Fruit fly (Drosophila melanogaster) whole organism, wandering third instar larva: ENCODE measurements around the gene CG31245.
A peak's percentile ranks its signal among the peaks of the same experiment; 100 is the strongest.

Experiments
- Abd-B ChIP-seq: fragments of >200 bp; optimal IDR thresholded peaks from 2 replicates; lab custom pipeline; 2017; ENCODE audit warnings: missing biosample characterization, missing genetic modification characterization
- CG32264 ChIP-seq: fragments of 200-800 bp; sonication (Bioruptor generic); optimal IDR thresholded peaks from 2 replicates; lab custom pipeline; 2016; ENCODE audit warnings: missing biosample characterization, missing genetic modification characterization
- CG9705 ChIP-seq: fragments of 200-800 bp; sonication (Bioruptor generic); optimal IDR thresholded peaks from 2 replicates; lab custom pipeline; 2018; ENCODE audit warnings: missing biosample characterization, mild to moderate bottlenecking, missing genetic modification characterization
- CrebA ChIP-seq: fragments of 200-800 bp; sonication (Bioruptor generic); optimal IDR thresholded peaks from 2 replicates; lab custom pipeline; 2016; ENCODE audit warnings: missing biosample characterization, mild to moderate bottlenecking, missing genetic modification characterization, borderline replicate concordance
- Dfd ChIP-seq: fragments of >200 bp; optimal IDR thresholded peaks from 2 replicates; lab custom pipeline; 2017; ENCODE audit warnings: missing biosample characterization, missing genetic modification characterization
- Dif ChIP-seq: fragments of 200-275, 200-300 bp; sonication (Bioruptor generic); optimal IDR thresholded peaks from 2 replicates; lab custom pipeline; 2018; ENCODE audit warnings: missing biosample characterization, missing genetic modification characterization; ENCODE audit not compliant: partially characterized antibody
- GATAd ChIP-seq: sonication (Bioruptor generic); optimal IDR thresholded peaks from 2 replicates; lab custom pipeline; 2016; ENCODE audit warnings: missing biosample characterization, missing genetic modification characterization
- HLH106 ChIP-seq: fragments of 200-800 bp; optimal IDR thresholded peaks from 3 replicates; lab custom pipeline; 2019; ENCODE audit warnings: missing biosample characterization, mild to moderate bottlenecking, missing genetic modification characterization, moderate library complexity
- Hnf4 ChIP-seq: fragments of 200-800 bp; sonication (Bioruptor generic); optimal IDR thresholded peaks from 2 replicates; lab custom pipeline; 2016; ENCODE audit warnings: missing biosample characterization, mild to moderate bottlenecking, missing genetic modification characterization
- Hr78 ChIP-seq: fragments of >200 bp; optimal IDR thresholded peaks from 2 replicates; lab custom pipeline; 2017; ENCODE audit warnings: missing biosample characterization, missing genetic modification characterization
- Hr83 ChIP-seq: fragments of 200-300 bp; sonication (Bioruptor generic); optimal IDR thresholded peaks from 2 replicates; lab custom pipeline; 2016; ENCODE audit warnings: missing biosample characterization, mild to moderate bottlenecking, missing genetic modification characterization, moderate library complexity; ENCODE audit not compliant: poor library complexity, severe bottlenecking
- Jra ChIP-seq: sonication (Bioruptor generic); optimal IDR thresholded peaks from 2 replicates; lab custom pipeline; 2016; ENCODE audit warnings: missing biosample characterization, missing genetic modification characterization
- Mio ChIP-seq: sonication (Bioruptor generic); optimal IDR thresholded peaks from 2 replicates; lab custom pipeline; 2016; ENCODE audit warnings: missing biosample characterization, missing genetic modification characterization
- Myc ChIP-seq: fragments of >200 bp; optimal IDR thresholded peaks from 2 replicates; lab custom pipeline; 2017
- N ChIP-seq: fragments of >200 bp; optimal IDR thresholded peaks from 2 replicates; lab custom pipeline; 2018; ENCODE audit warnings: missing biosample characterization, missing external identifiers, missing genetic modification characterization
- OdsH ChIP-seq: fragments of 200-800 bp; sonication (Bioruptor generic); optimal IDR thresholded peaks from 2 replicates; lab custom pipeline; 2016; ENCODE audit warnings: missing biosample characterization, mild to moderate bottlenecking, missing genetic modification characterization
- Rel ChIP-seq, 2 experiments: fragments of 200-800 bp; sonication (Bioruptor generic) in 1 of 2; optimal IDR thresholded peaks; 2 replicates in 1 of 2; 3 replicates in 1 of 2; lab custom pipeline; 2016 to 2019; ENCODE audit warnings: mild to moderate bottlenecking in 2 of 2, missing biosample characterization in 2 of 2, missing genetic modification characterization in 2 of 2, moderate library complexity in 1 of 2
- Sp1 ChIP-seq: fragments of 200-800 bp; sonication (Bioruptor generic); optimal IDR thresholded peaks from 3 replicates; lab custom pipeline; 2019; ENCODE audit warnings: missing biosample characterization, mild to moderate bottlenecking, missing genetic modification characterization, moderate library complexity
- Vsx2 ChIP-seq: fragments of 200-300, 225-300 bp; sonication (Bioruptor generic); optimal IDR thresholded peaks from 2 replicates; lab custom pipeline; 2018; ENCODE audit warnings: missing biosample characterization, missing genetic modification characterization; ENCODE audit not compliant: partially characterized antibody
- br ChIP-seq: fragments of 200-800 bp; sonication (Bioruptor generic); optimal IDR thresholded peaks from 2 replicates; lab custom pipeline; 2016; ENCODE audit warnings: missing biosample characterization, missing genetic modification characterization
- brk ChIP-seq: fragments of 200-800 bp; sonication (Bioruptor generic); optimal IDR thresholded peaks from 2 replicates; lab custom pipeline; 2016; ENCODE audit warnings: missing biosample characterization, mild to moderate bottlenecking, missing genetic modification characterization
- dl ChIP-seq, 2 experiments: fragments of 175-275, 200-275 bp in 1 of 2; fragments of 200-275 bp in 1 of 2; sonication (Bioruptor generic); optimal IDR thresholded peaks; lab custom pipeline; 2018; ENCODE audit warnings: mild to moderate bottlenecking in 2 of 2, missing biosample characterization in 2 of 2, missing genetic modification characterization in 2 of 2, moderate library complexity in 2 of 2; ENCODE audit not compliant: partially characterized antibody in 2 of 2, insufficient read depth in 1 of 2
- dmrt93B ChIP-seq: fragments of 200-800 bp; sonication (Bioruptor generic); optimal IDR thresholded peaks from 2 replicates; lab custom pipeline; 2018; ENCODE audit warnings: missing biosample characterization, mild to moderate bottlenecking, missing genetic modification characterization
- dsf ChIP-seq: sonication (Bioruptor generic); optimal IDR thresholded peaks from 2 replicates; lab custom pipeline; 2016; ENCODE audit warnings: missing biosample characterization, missing genetic modification characterization, borderline replicate concordance
- ey ChIP-seq: fragments of 200-800 bp; sonication (Bioruptor generic); optimal IDR thresholded peaks from 2 replicates; lab custom pipeline; 2016; ENCODE audit warnings: missing biosample characterization, missing genetic modification characterization
- foxo ChIP-seq, 2 experiments: fragments of 200-800 bp; sonication (Bioruptor generic); optimal IDR thresholded peaks; 2 replicates in 1 of 2; 3 replicates in 1 of 2; lab custom pipeline; 2016 to 2017; ENCODE audit warnings: missing biosample characterization in 2 of 2, missing genetic modification characterization in 2 of 2
- fru ChIP-seq: fragments of 200-800 bp; sonication (Bioruptor generic); optimal IDR thresholded peaks from 3 replicates; lab custom pipeline; 2016; ENCODE audit warnings: missing biosample characterization, mild to moderate bottlenecking, missing genetic modification characterization
- h ChIP-seq: fragments of 200-800 bp; sonication (Bioruptor generic); optimal IDR thresholded peaks from 3 replicates; lab custom pipeline; 2016; ENCODE audit warnings: missing biosample characterization, mild to moderate bottlenecking, missing genetic modification characterization
- jim ChIP-seq: fragments of 175-275, 200-325 bp; sonication (Bioruptor generic); optimal IDR thresholded peaks from 2 replicates; lab custom pipeline; 2016; ENCODE audit warnings: missing biosample characterization, mild to moderate bottlenecking, missing genetic modification characterization
- lola ChIP-seq: fragments of >200 bp; optimal IDR thresholded peaks from 2 replicates; lab custom pipeline; 2017; ENCODE audit warnings: missing biosample characterization, missing genetic modification characterization
- pan ChIP-seq: fragments of >200 bp; optimal IDR thresholded peaks from 2 replicates; lab custom pipeline; 2017
- psq ChIP-seq: fragments of 200-800 bp; sonication (Bioruptor generic); optimal IDR thresholded peaks from 3 replicates; lab custom pipeline; 2017; ENCODE audit warnings: missing biosample characterization, mild to moderate bottlenecking, missing genetic modification characterization, moderate library complexity
- rgr ChIP-seq: fragments of 200-800 bp; sonication (Bioruptor generic); optimal IDR thresholded peaks from 3 replicates; lab custom pipeline; 2016; ENCODE audit warnings: missing biosample characterization, mild to moderate bottlenecking, missing genetic modification characterization
- sage ChIP-seq: fragments of 200-800 bp; sonication (Bioruptor generic); optimal IDR thresholded peaks from 2 replicates; lab custom pipeline; 2016; ENCODE audit warnings: missing biosample characterization, mild to moderate bottlenecking, missing genetic modification characterization
- sv ChIP-seq: fragments of 200-800 bp; sonication (Bioruptor generic); optimal IDR thresholded peaks from 3 replicates; lab custom pipeline; 2016; ENCODE audit warnings: missing biosample characterization, missing genetic modification characterization
- tai ChIP-seq: sonication (Bioruptor generic); optimal IDR thresholded peaks from 2 replicates; lab custom pipeline; 2016; ENCODE audit warnings: missing biosample characterization, missing genetic modification characterization
- usp ChIP-seq: fragments of >200 bp; optimal IDR thresholded peaks from 2 replicates; lab custom pipeline; 2017; ENCODE audit warnings: missing biosample characterization, missing genetic modification characterization
- woc ChIP-seq: sonication (Bioruptor generic); optimal IDR thresholded peaks from 2 replicates; lab custom pipeline; 2016; ENCODE audit warnings: missing biosample characterization, mild to moderate bottlenecking, missing genetic modification characterization

Gene CG31245

dm6 chr3R:19352121-19352520 lies 24.9 kb downstream of the CG31245 start:
- TF ChIP-seq Myc (lab: Kevin White, UChicago): no peak
- TF ChIP-seq sage (GFP tag; lab: Kevin White, UChicago): no peak
- no peak for TF ChIP-seq Abd-B (GFP tag; lab: Kevin White, UChicago)
- TF ChIP-seq Hr83 (GFP tag; lab: Kevin White, UChicago): no peak
- TF ChIP-seq dl (GFP tag; optimal IDR thresholded peaks at IDR 0.05; lab: Kevin White, UChicago; ENCODE audit: insufficient read depth in 1 of 2, partially characterized antibody in 2 of 2): no peak
- no peak for TF ChIP-seq rgr
- TF ChIP-seq Vsx2 (GFP tag; lab: Kevin White, UChicago): no peak
- no peak for TF ChIP-seq dsf (GFP tag; lab: Kevin White, UChicago)
- TF ChIP-seq dmrt93B: no peak
- TF ChIP-seq h (GFP tag; lab: Kevin White, UChicago): no peak
- no peak for TF ChIP-seq Mio
- TF ChIP-seq woc (GFP tag; lab: Kevin White, UChicago): no peak
- TF ChIP-seq CG9705: no peak
- TF ChIP-seq OdsH (GFP tag; lab: Kevin White, UChicago): no peak
- TF ChIP-seq Hnf4: no peak
- no peak for TF ChIP-seq foxo (GFP tag; optimal IDR thresholded peaks at IDR 0.05; lab: Kevin White, UChicago)
- no peak for TF ChIP-seq Sp1 (GFP tag; lab: Kevin White, UChicago)
- no peak for TF ChIP-seq pan (lab: Kevin White, UChicago)
- no peak for TF ChIP-seq ey (GFP tag; lab: Kevin White, UChicago)

- no peak for TF ChIP-seq tai (GFP tag; lab: Kevin White, UChicago)
- no peak for TF ChIP-seq br (GFP tag; lab: Kevin White, UChicago)
- no peak for TF ChIP-seq usp (GFP tag; lab: Kevin White, UChicago)
- TF ChIP-seq psq (GFP tag; lab: Kevin White, UChicago): no peak
Observed at dm6 chr3R:19350375-19350943, 26.6 kb downstream of the CG31245 start.

- no peak for TF ChIP-seq usp (GFP tag; lab: Kevin White, UChicago)
- TF ChIP-seq pan (lab: Kevin White, UChicago): no peak
- TF ChIP-seq tai (GFP tag; lab: Kevin White, UChicago): no peak
- TF ChIP-seq sage (GFP tag; lab: Kevin White, UChicago): no peak
- TF ChIP-seq CG9705: no peak
- TF ChIP-seq Mio: no peak
- TF ChIP-seq sv (GFP tag; lab: Kevin White, UChicago): no peak
- peak; percentile 9 for TF ChIP-seq h (GFP tag; lab: Kevin White, UChicago)
- no peak for TF ChIP-seq Dif
- peak; percentile 37 for TF ChIP-seq rgr
- TF ChIP-seq foxo (GFP tag; optimal IDR thresholded peaks at IDR 0.05; lab: Kevin White, UChicago): peak in 1 of 2 experiments; percentile 19
- no peak for TF ChIP-seq fru
- no peak for TF ChIP-seq CG32264
- no peak for TF ChIP-seq dl (GFP tag; optimal IDR thresholded peaks at IDR 0.05; lab: Kevin White, UChicago; ENCODE audit: insufficient read depth in 1 of 2, partially characterized antibody in 2 of 2)
- peak; percentile 21 for TF ChIP-seq OdsH (GFP tag; lab: Kevin White, UChicago)
- TF ChIP-seq Rel (GFP tag; optimal IDR thresholded peaks at IDR 0.05; lab: Kevin White, UChicago): no peak
- TF ChIP-seq Rel (tag; optimal IDR thresholded peaks at IDR 0.05; lab: Kevin White, UChicago): no peak
- TF ChIP-seq dsf (GFP tag; lab: Kevin White, UChicago): no peak
- no peak for TF ChIP-seq GATAd (GFP tag; lab: Kevin White, UChicago)
- TF ChIP-seq brk (GFP tag; lab: Kevin White, UChicago): no peak
- no peak for TF ChIP-seq Vsx2 (GFP tag; lab: Kevin White, UChicago)
- TF ChIP-seq jim (GFP tag; lab: Kevin White, UChicago): no peak
- TF ChIP-seq lola (GFP tag; lab: Kevin White, UChicago): no peak
- no peak for TF ChIP-seq CrebA (GFP tag; lab: Kevin White, UChicago)
- TF ChIP-seq Jra (GFP tag; lab: Kevin White, UChicago): no peak
- TF ChIP-seq Sp1 (GFP tag; lab: Kevin White, UChicago): peak; percentile 35
- TF ChIP-seq Abd-B (GFP tag; lab: Kevin White, UChicago): no peak
- no peak for TF ChIP-seq ey (GFP tag; lab: Kevin White, UChicago)
- no peak for TF ChIP-seq Hnf4
- no peak for TF ChIP-seq Hr83 (GFP tag; lab: Kevin White, UChicago)
- no peak for TF ChIP-seq N (GFP tag; lab: Kevin White, UChicago)
- no peak for TF ChIP-seq br (GFP tag; lab: Kevin White, UChicago)
- TF ChIP-seq Hr78 (GFP tag; lab: Kevin White, UChicago): no peak
- TF ChIP-seq Dfd: no peak
- peak; percentile 25 for TF ChIP-seq psq (GFP tag; lab: Kevin White, UChicago)
- peak; percentile 4 for TF ChIP-seq dmrt93B
- TF ChIP-seq HLH106: peak; percentile 57
Observed at dm6 chr3R:19347678-19348077, 29.3 kb downstream of the CG31245 start.
